Fruit fly (Drosophila melanogaster): ENCODE measurements around the gene PIG-K.

Gene PIG-K

dm6 chrX:2011288-2012120 lies 2.3 kb upstream of the PIG-K start:
- TF ChIP-seq ken (GFP tag; IDR thresholded peaks at IDR 0.05) (peak; percentile 62; the same call in 2 of the 3 replicates), crol (GFP tag; IDR thresholded peaks at IDR 0.05) (no peak), CG10959 (GFP tag; IDR thresholded peaks at IDR 0.05) (no peak), CG12391 (tag; optimal IDR thresholded peaks at IDR 0.05) (peak; percentile 50), run (tag; optimal IDR thresholded peaks at IDR 0.05) (no peak), Dip2 (GFP tag; IDR thresholded peaks at IDR 0.05) (no peak), CG34376 (GFP tag; optimal IDR thresholded peaks at IDR 0.05) (no peak), ro (GFP tag; IDR thresholded peaks at IDR 0.05) (no peak), CoRest (tag; optimal IDR thresholded peaks at IDR 0.05) (peak; percentile 53), Ravus (GFP tag; IDR thresholded peaks at IDR 0.05) (no peak; the same call in 1 of the 2 replicates), GATAe (GFP tag; conservative IDR thresholded peaks at IDR 0.05) (no peak), btn (GFP tag; optimal IDR thresholded peaks at IDR 0.05) (no peak), CG10654 (GFP tag; optimal IDR thresholded peaks at IDR 0.05) (peak; percentile 35), NC2α (GFP tag; optimal IDR thresholded peaks at IDR 0.05) (no peak), Hr51 (GFP tag; optimal IDR thresholded peaks at IDR 0.05) (peak in 1 of 2 experiments; percentile 51), emc (GFP tag; optimal IDR thresholded peaks at IDR 0.05) (no peak), rib (GFP tag; IDR thresholded peaks at IDR 0.05) (no peak), CG6765 (GFP tag; optimal IDR thresholded peaks at IDR 0.05) (no peak), CG10979 (tag; optimal IDR thresholded peaks at IDR 0.05) (peak; percentile 43), CG2120 (GFP tag; optimal IDR thresholded peaks at IDR 0.05) (peak; percentile 44), CG4282 (GFP tag; optimal IDR thresholded peaks at IDR 0.05) (no peak), ranshi (GFP tag; IDR thresholded peaks at IDR 0.05) (peak; percentile 65), da (GFP tag; optimal IDR thresholded peaks at IDR 0.05) (no peak), CG6689 (GFP tag; IDR thresholded peaks at IDR 0.05) (peak; percentile 79), CG5180 (GFP tag; optimal IDR thresholded peaks at IDR 0.05) (peak; percentile 7), klu (GFP tag; IDR thresholded peaks at IDR 0.05) (0 out of 2 replicates have a peak, but pooled peaks have one; percentile 24), Asciz (GFP tag; optimal IDR thresholded peaks at IDR 0.05) (peak; percentile 24), CG10321 (GFP tag; IDR thresholded peaks at IDR 0.05) (no peak), CG3281 (GFP tag; optimal IDR thresholded peaks at IDR 0.05) (peak; percentile 58), CG11696 (GFP tag; IDR thresholded peaks at IDR 0.05) (peak; percentile 40; the same call in 1 of the 2 replicates), Oli (tag; optimal IDR thresholded peaks at IDR 0.05) (peak; percentile 54), org-1 (GFP tag; optimal IDR thresholded peaks at IDR 0.05) (peak; percentile 30), lov (optimal IDR thresholded peaks at IDR 0.05) (no peak), lov (GFP tag; IDR thresholded peaks at IDR 0.05) (no peak), HHEX (GFP tag; optimal IDR thresholded peaks at IDR 0.05) (peak; percentile 1), Dip3 (GFP tag; optimal IDR thresholded peaks at IDR 0.05) (peak; percentile 8), mam (GFP tag; optimal IDR thresholded peaks at IDR 0.05) (peak; percentile 14), Bteb2 (GFP tag; optimal IDR thresholded peaks at IDR 0.05) (no peak), Antp (GFP tag; optimal IDR thresholded peaks at IDR 0.05) (no peak), CG2202 (tag; optimal IDR thresholded peaks at IDR 0.05) (no peak), CG6813 (GFP tag; optimal IDR thresholded peaks at IDR 0.05) (no peak), vnd (GFP tag; IDR thresholded peaks at IDR 0.05; ENCODE audit: partially characterized antibody) (no peak), trem (tag; optimal IDR thresholded peaks at IDR 0.05) (no peak), Scr (GFP tag; IDR thresholded peaks at IDR 0.05; ENCODE audit: partially characterized antibody) (no peak), HmgD (GFP tag; optimal IDR thresholded peaks at IDR 0.05) (no peak), pum (GFP tag; optimal IDR thresholded peaks at IDR 0.05) (no peak), CG11723 (GFP tag; optimal IDR thresholded peaks at IDR 0.05) (peak; percentile 7), CG6791 (GFP tag; IDR thresholded peaks at IDR 0.05; ENCODE audit: partially characterized antibody) (no peak), stc (GFP tag; IDR thresholded peaks at IDR 0.05) (0 out of 2 replicates have a peak, but pooled peaks have one; percentile 21), gsb (GFP tag; IDR thresholded peaks at IDR 0.05) (no peak)
